Fruit fly (Drosophila melanogaster): ENCODE measurements around the gene CG4854.

Gene CG4854

dm6 chr3R:20010942-20011341, 16.9 kb upstream of the CG4854 start:
- TF ChIP-seq usp (GFP tag; optimal IDR thresholded peaks at IDR 0.05) = no peak
- TF ChIP-seq CG8478 (optimal IDR thresholded peaks at IDR 0.05) = no peak
- no peak for TF ChIP-seq psq (optimal IDR thresholded peaks at IDR 0.05)
- TF ChIP-seq Dll (optimal IDR thresholded peaks at IDR 0.05) = no peak
- TF ChIP-seq EcR (GFP tag; optimal IDR thresholded peaks at IDR 0.05) = no peak
- no peak for TF ChIP-seq pan (optimal IDR thresholded peaks at IDR 0.05)

dm6 chr3R:20012688-20013087, 15.2 kb upstream of the CG4854 start:
- TF ChIP-seq EcR (GFP tag; optimal IDR thresholded peaks at IDR 0.05) (no peak), usp (GFP tag; optimal IDR thresholded peaks at IDR 0.05) (no peak), Dll (optimal IDR thresholded peaks at IDR 0.05) (no peak), psq (optimal IDR thresholded peaks at IDR 0.05) (no peak), CG8478 (optimal IDR thresholded peaks at IDR 0.05) (no peak), pan (optimal IDR thresholded peaks at IDR 0.05) (no peak)

DNA sequence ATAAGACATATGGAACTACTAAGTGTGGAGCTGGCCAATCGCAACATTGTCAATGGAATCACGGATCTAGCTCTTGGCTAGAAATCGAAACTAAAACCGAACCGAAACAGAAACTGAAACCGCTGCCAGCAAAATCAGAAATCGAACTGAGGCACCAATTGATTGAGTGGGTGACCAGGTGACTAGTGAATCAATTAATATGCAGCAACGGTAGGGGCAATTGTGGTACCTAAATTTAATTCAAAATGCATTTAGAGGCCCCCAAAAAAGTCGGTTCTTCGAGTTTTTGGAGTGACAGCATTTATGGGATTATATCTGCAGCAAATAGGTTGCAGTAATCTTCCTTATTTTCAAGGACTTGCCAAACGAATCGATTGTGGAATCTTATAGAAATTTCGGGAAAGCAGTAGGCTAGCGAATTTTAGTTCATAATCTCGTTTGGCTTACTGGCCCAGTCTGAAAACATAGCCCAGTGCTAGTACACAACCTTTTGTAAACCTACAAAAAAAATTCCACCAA, 14.4 kb upstream of the CG4854 start, which contains the start of the genes CG17190 and CG4836:
Gene CG17190 (minus strand): TSS at position 101 of the 519 bp plus-strand sequence.
Gene CG4836 (plus strand): TSS at position 469 of the 519 bp plus-strand sequence.
- TF ChIP-seq CG8478 (optimal IDR thresholded peaks at IDR 0.05) (no peak), usp (GFP tag; optimal IDR thresholded peaks at IDR 0.05) (no peak), pan (optimal IDR thresholded peaks at IDR 0.05) (no peak), psq (optimal IDR thresholded peaks at IDR 0.05) (no peak), Dll (optimal IDR thresholded peaks at IDR 0.05) (no peak), EcR (GFP tag; optimal IDR thresholded peaks at IDR 0.05) (no peak)

DNA sequence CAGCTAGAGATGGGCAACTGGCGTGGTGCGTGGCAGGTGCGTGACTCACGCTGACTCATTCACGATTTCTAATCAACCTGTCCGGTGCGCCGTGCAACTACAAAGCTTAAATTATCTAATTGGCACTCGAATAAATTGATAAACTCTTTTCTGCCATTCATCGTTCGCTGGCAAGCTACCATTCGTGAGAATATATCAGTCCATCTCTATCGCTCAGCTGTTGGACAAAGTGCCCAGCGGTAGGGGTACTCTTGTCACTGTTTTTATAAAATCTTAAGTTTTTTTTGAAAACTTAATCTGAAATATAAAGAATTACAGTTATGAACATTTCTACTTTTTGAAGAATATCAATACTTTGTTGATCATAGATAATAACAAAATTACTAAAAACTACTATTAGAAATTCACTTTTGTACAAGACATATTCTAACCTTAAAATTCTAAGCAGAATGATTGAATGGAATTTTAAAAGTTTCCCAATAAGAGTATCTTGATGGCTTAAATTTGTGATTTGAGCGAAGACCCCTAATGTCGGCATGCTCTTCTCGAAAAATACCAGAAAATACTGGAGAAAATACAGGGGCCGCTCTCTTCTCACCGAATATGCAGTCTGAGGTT, 6.6 kb upstream of the CG4854 start, which contains the start of the genes PIG-L and psidin:
Gene PIG-L (minus strand): TSS at position 187 of the 618 bp plus-strand sequence.
Gene psidin (plus strand): TSS at position 553 of the 618 bp plus-strand sequence.
- TF ChIP-seq CG8478 (optimal IDR thresholded peaks at IDR 0.05) (no peak), usp (GFP tag; optimal IDR thresholded peaks at IDR 0.05) (no peak), psq (optimal IDR thresholded peaks at IDR 0.05) (no peak), Dll (optimal IDR thresholded peaks at IDR 0.05) (no peak), EcR (GFP tag; optimal IDR thresholded peaks at IDR 0.05) (no peak), pan (optimal IDR thresholded peaks at IDR 0.05) (no peak)

- TF ChIP-seq pan (optimal IDR thresholded peaks at IDR 0.05) (peak; percentile 6), psq (optimal IDR thresholded peaks at IDR 0.05) (no peak)
Observed at dm6 chr3R:20031043-20031763, 3.3 kb downstream of the CG4854 start, which contains the start of gene trem. TSS of gene trem (minus strand) at chr3R:20031309.

- TF ChIP-seq Dll (optimal IDR thresholded peaks at IDR 0.05) = no peak
Observed at dm6 chr3R:20031764-20032079, 3.9 kb downstream of the CG4854 start, which contains the start of gene idc. TSS of gene idc (plus strand) at chr3R:20031823.

DNA sequence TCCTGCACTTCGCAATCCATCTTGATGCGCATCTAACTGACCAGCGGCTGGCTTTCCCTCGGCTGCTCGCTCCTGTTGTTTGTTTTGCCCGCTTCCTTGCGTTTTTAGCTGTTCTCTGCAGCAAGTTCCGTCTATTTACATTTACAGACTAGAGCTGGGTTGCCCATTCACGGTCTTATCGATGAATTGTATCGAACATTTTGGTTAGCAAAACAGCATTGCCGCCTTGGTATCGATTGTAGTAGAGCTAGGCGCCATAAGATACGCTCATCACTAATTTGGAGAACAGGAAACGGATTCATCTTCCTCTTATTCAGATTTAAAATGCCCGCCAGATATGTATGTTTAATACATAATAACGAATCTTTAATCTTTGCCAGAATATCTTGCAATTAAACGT, 8.0 kb downstream of the CG4854 start, which contains the start of gene Regnase-1:
Gene Regnase-1 (minus strand): TSS at position 170 of the 400 bp plus-strand sequence.
- TF ChIP-seq pan (optimal IDR thresholded peaks at IDR 0.05) = no peak
- no peak for TF ChIP-seq usp (GFP tag; optimal IDR thresholded peaks at IDR 0.05)
- TF ChIP-seq CG8478 (optimal IDR thresholded peaks at IDR 0.05) = no peak
- TF ChIP-seq psq (optimal IDR thresholded peaks at IDR 0.05) = no peak
- no peak for TF ChIP-seq Dll (optimal IDR thresholded peaks at IDR 0.05)
- no peak for TF ChIP-seq EcR (GFP tag; optimal IDR thresholded peaks at IDR 0.05)

DNA sequence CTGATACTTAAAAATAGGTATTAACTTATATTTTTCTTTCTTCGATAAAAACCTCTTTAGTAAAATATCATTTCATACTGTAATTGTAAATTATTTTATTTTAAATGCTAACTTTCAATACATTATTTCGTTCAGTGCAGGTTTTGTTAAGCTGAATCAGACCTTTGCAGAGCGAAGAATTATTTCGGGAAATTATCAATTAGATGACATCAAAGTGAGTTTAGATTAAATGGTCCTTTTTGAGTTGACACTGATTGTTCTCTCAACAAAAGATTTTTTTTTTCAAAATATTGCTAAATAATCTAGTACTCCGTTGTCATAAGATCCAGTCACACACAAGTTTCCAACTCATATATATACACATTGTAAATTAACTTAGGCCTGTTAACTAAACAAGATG, 14.6 kb downstream of the CG4854 start, which contains the start of the genes CG33934 and Indy-2:
Gene CG33934 (plus strand): TSS at position 301 of the 400 bp plus-strand sequence.
Gene Indy-2 (plus strand): TSS at position 301 of the 400 bp plus-strand sequence.
- no peak for TF ChIP-seq CG8478 (optimal IDR thresholded peaks at IDR 0.05)
- TF ChIP-seq pan (optimal IDR thresholded peaks at IDR 0.05) = no peak
- TF ChIP-seq Dll (optimal IDR thresholded peaks at IDR 0.05) = no peak

- TF ChIP-seq CG8478 (optimal IDR thresholded peaks at IDR 0.05) (no peak), pan (optimal IDR thresholded peaks at IDR 0.05) (no peak), usp (GFP tag; optimal IDR thresholded peaks at IDR 0.05) (no peak), EcR (GFP tag; optimal IDR thresholded peaks at IDR 0.05) (no peak), Dll (optimal IDR thresholded peaks at IDR 0.05) (no peak), psq (optimal IDR thresholded peaks at IDR 0.05) (no peak)
Observed at dm6 chr3R:20055809-20056208, 28.0 kb downstream of the CG4854 start, which contains the start of gene CG17193. TSS of gene CG17193 (minus strand) at chr3R:20056097.

dm6 chr3R:20057501-20057900, 29.6 kb downstream of the CG4854 start, which contains the start of gene mdlc:
TSS of gene mdlc (plus strand) at chr3R:20057748.
- TF ChIP-seq usp (GFP tag; optimal IDR thresholded peaks at IDR 0.05) (no peak), CG8478 (optimal IDR thresholded peaks at IDR 0.05) (no peak), Dll (optimal IDR thresholded peaks at IDR 0.05) (no peak), pan (optimal IDR thresholded peaks at IDR 0.05) (no peak), EcR (GFP tag; optimal IDR thresholded peaks at IDR 0.05) (no peak), psq (optimal IDR thresholded peaks at IDR 0.05) (no peak)

dm6 chr3R:20058960-20059359, 31.1 kb downstream of the CG4854 start:
- no peak for TF ChIP-seq pan (optimal IDR thresholded peaks at IDR 0.05)
- TF ChIP-seq CG8478 (optimal IDR thresholded peaks at IDR 0.05) = no peak
- TF ChIP-seq usp (GFP tag; optimal IDR thresholded peaks at IDR 0.05) = no peak
- no peak for TF ChIP-seq psq (optimal IDR thresholded peaks at IDR 0.05)
- TF ChIP-seq Dll (optimal IDR thresholded peaks at IDR 0.05) = no peak
- TF ChIP-seq EcR (GFP tag; optimal IDR thresholded peaks at IDR 0.05) = no peak

dm6 chr3R:20059650-20060049, 31.8 kb downstream of the CG4854 start, which contains the start of gene CG4390:
TSS of gene CG4390 (minus strand) at chr3R:20059750.
- no peak for TF ChIP-seq psq (optimal IDR thresholded peaks at IDR 0.05)
- TF ChIP-seq CG8478 (optimal IDR thresholded peaks at IDR 0.05) = no peak
- TF ChIP-seq usp (GFP tag; optimal IDR thresholded peaks at IDR 0.05) = no peak
- TF ChIP-seq Dll (optimal IDR thresholded peaks at IDR 0.05) = no peak
- no peak for TF ChIP-seq pan (optimal IDR thresholded peaks at IDR 0.05)
- TF ChIP-seq EcR (GFP tag; optimal IDR thresholded peaks at IDR 0.05) = no peak

All from whole organism.